Worm (Caenorhabditis elegans) whole organism, L1 larva: Measurements from ENCODE around the gene srh-73.

Source experiments
- C34B4.2 ChIP-seq: sonication (generic microtip); optimal IDR thresholded peaks from 2 replicates; lab custom pipeline; 2017; ENCODE audit warnings: mild to moderate bottlenecking, missing genetic modification characterization, missing compliant biosample characterization
- Y116A8C.19 ChIP-seq: sonication (generic microtip); optimal IDR thresholded peaks from 2 replicates; lab custom pipeline; 2016; ENCODE audit warnings: missing compliant biosample characterization, missing genetic modification characterization, borderline replicate concordance
- alr-1 ChIP-seq: fragments of 200-800 bp; sonication (Bioruptor generic); optimal IDR thresholded peaks from 2 replicates; lab custom pipeline; 2018; ENCODE audit warnings: borderline replicate concordance, mild to moderate bottlenecking, missing genetic modification characterization, missing compliant biosample characterization
- aly-2 ChIP-seq: fragments of 150-350 bp; optimal IDR thresholded peaks from 2 replicates; lab custom pipeline; 2014; ENCODE audit warnings: missing biosample characterization, missing genetic modification characterization
- ama-1 ChIP-seq: fragments of 150-350 bp; optimal IDR thresholded peaks from 2 replicates; lab custom pipeline; 2014
- blmp-1 ChIP-seq: fragments of 150-350 bp; optimal IDR thresholded peaks from 2 replicates; lab custom pipeline; 2014; ENCODE audit warnings: missing biosample characterization, missing genetic modification characterization
- ceh-90 ChIP-seq: sonication (generic microtip); optimal IDR thresholded peaks from 2 replicates; lab custom pipeline; 2016; ENCODE audit warnings: missing genetic modification characterization, missing compliant biosample characterization
- dsc-1 ChIP-seq: sonication (generic microtip); optimal IDR thresholded peaks from 2 replicates; lab custom pipeline; 2016; ENCODE audit warnings: mild to moderate bottlenecking, missing genetic modification characterization, missing compliant biosample characterization
- egl-13 ChIP-seq: sonication (generic microtip); optimal IDR thresholded peaks from 2 replicates; lab custom pipeline; 2016; ENCODE audit warnings: missing genotype, missing genetic modification reagents, missing genetic modification characterization, missing compliant biosample characterization
- egl-27 ChIP-seq, 2 experiments: fragments of 150-350 bp in 1 of 2; sonication (generic microtip); optimal IDR thresholded peaks; 3 replicates each; lab custom pipeline; 2017 to 2018; ENCODE audit warnings: missing biosample characterization in 2 of 2, missing genetic modification characterization in 2 of 2, missing genetic modification reagents in 2 of 2
- elt-2 ChIP-seq: sonication (generic microtip); optimal IDR thresholded peaks from 2 replicates; lab custom pipeline; 2016; ENCODE audit warnings: missing genetic modification characterization, mild to moderate bottlenecking, inconsistent platforms, missing compliant biosample characterization, missing genetic modification reagents
- ets-5 ChIP-seq: fragments of 200-800 bp; sonication (Bioruptor generic); IDR thresholded peaks from 2 replicates; pipeline ENCODE4 v1.3.6; 2022; ENCODE audit warnings: missing genetic modification characterization, missing compliant biosample characterization
- fkh-10 ChIP-seq: sonication (generic microtip); optimal IDR thresholded peaks from 2 replicates; lab custom pipeline; 2017; ENCODE audit warnings: missing biosample characterization, missing genetic modification reagents, missing genetic modification characterization
- fkh-4 ChIP-seq: sonication (generic microtip); optimal IDR thresholded peaks from 2 replicates; lab custom pipeline; 2016; ENCODE audit warnings: missing compliant biosample characterization, missing genetic modification characterization, borderline replicate concordance
- fkh-8 ChIP-seq: sonication (generic microtip); optimal IDR thresholded peaks from 2 replicates; lab custom pipeline; 2016; ENCODE audit warnings: mild to moderate bottlenecking, missing genetic modification characterization, missing compliant biosample characterization
- grh-1 ChIP-seq: fragments of 200-800 bp; sonication (Bioruptor generic); IDR thresholded peaks from 2 replicates; pipeline ENCODE4 v1.3.6; 2022; ENCODE audit warnings: missing genetic modification reagents, missing genetic modification characterization, missing compliant biosample characterization
- irx-1 ChIP-seq: sonication (generic microtip); optimal IDR thresholded peaks from 2 replicates; lab custom pipeline; 2016; ENCODE audit warnings: missing genetic modification characterization, missing compliant biosample characterization
- jun-1 ChIP-seq: fragments of 150-350 bp; optimal IDR thresholded peaks from 2 replicates; lab custom pipeline; 2014; ENCODE audit warnings: missing biosample characterization, missing genetic modification reagents, missing genetic modification characterization
- lin-13 ChIP-seq: fragments of 150-350 bp; optimal IDR thresholded peaks from 2 replicates; lab custom pipeline; 2014; ENCODE audit warnings: missing biosample characterization, missing genetic modification reagents, missing genetic modification characterization
- lir-3 ChIP-seq: sonication (generic microtip); optimal IDR thresholded peaks from 2 replicates; lab custom pipeline; 2016; ENCODE audit warnings: mild to moderate bottlenecking, missing genetic modification characterization, moderate library complexity, missing compliant biosample characterization; ENCODE audit not compliant: poor library complexity
- mep-1 ChIP-seq: fragments of 150-350 bp; optimal IDR thresholded peaks from 2 replicates; lab custom pipeline; 2014; ENCODE audit warnings: missing biosample characterization, missing genetic modification characterization
- nhr-12 ChIP-seq: sonication (generic microtip); optimal IDR thresholded peaks from 2 replicates; lab custom pipeline; 2017; ENCODE audit warnings: missing biosample characterization, missing genetic modification characterization
- nhr-20 ChIP-seq: sonication (generic microtip); optimal IDR thresholded peaks from 2 replicates; lab custom pipeline; 2016; ENCODE audit warnings: mild to moderate bottlenecking, missing genetic modification characterization, missing compliant biosample characterization
- nhr-28 ChIP-seq: fragments of 150-350 bp; optimal IDR thresholded peaks from 2 replicates; lab custom pipeline; 2014; ENCODE audit warnings: missing biosample characterization, missing genetic modification characterization
- nhr-47 ChIP-seq: sonication (generic microtip); optimal IDR thresholded peaks from 2 replicates; lab custom pipeline; 2016; ENCODE audit warnings: mild to moderate bottlenecking, missing genetic modification characterization, moderate library complexity, missing compliant biosample characterization
- nhr-71 ChIP-seq: sonication (generic microtip); optimal IDR thresholded peaks from 2 replicates; lab custom pipeline; 2016; ENCODE audit warnings: mild to moderate bottlenecking, missing genetic modification characterization, moderate library complexity, missing compliant biosample characterization
- nhr-85 ChIP-seq: sonication (generic microtip); peaks from one replicate; lab custom pipeline; 2016; ENCODE audit warnings: missing genetic modification characterization, inconsistent platforms, missing compliant biosample characterization
- pag-3 ChIP-seq: sonication (generic microtip); optimal IDR thresholded peaks from 2 replicates; lab custom pipeline; 2017; ENCODE audit warnings: missing genetic modification characterization, mild to moderate bottlenecking, missing compliant biosample characterization, antibody characterized with exemption, borderline replicate concordance; ENCODE audit not compliant: insufficient read depth
- pax-3 ChIP-seq: fragments of 200-800 bp; sonication (Bioruptor generic); optimal IDR thresholded peaks from 2 replicates; lab custom pipeline; 2018; ENCODE audit warnings: mild to moderate bottlenecking, missing genetic modification characterization, moderate library complexity, missing compliant biosample characterization
- sptf-1 ChIP-seq: fragments of 150-350 bp; optimal IDR thresholded peaks from 2 replicates; lab custom pipeline; 2014; ENCODE audit warnings: missing biosample characterization, missing genetic modification characterization
- swsn-7 ChIP-seq: sonication (generic microtip); optimal IDR thresholded peaks from 2 replicates; lab custom pipeline; 2016; ENCODE audit warnings: missing genetic modification characterization, missing compliant biosample characterization
- tbx-2 ChIP-seq: sonication (generic microtip); optimal IDR thresholded peaks from 2 replicates; lab custom pipeline; 2016; ENCODE audit warnings: missing genetic modification characterization, missing compliant biosample characterization
- unc-62 ChIP-seq: fragments of 150-350 bp; optimal IDR thresholded peaks from 2 replicates; lab custom pipeline; 2014; ENCODE audit warnings: missing biosample characterization, missing genetic modification reagents, missing genetic modification characterization
- unc-86 ChIP-seq: sonication (generic microtip); optimal IDR thresholded peaks from 2 replicates; lab custom pipeline; 2016; ENCODE audit warnings: missing genetic modification characterization, missing compliant biosample characterization
- vab-15 ChIP-seq: sonication (generic microtip); optimal IDR thresholded peaks from 2 replicates; lab custom pipeline; 2017; ENCODE audit warnings: missing genotype, mild to moderate bottlenecking, missing genetic modification characterization, missing compliant biosample characterization

Gene srh-73

ce11 chrII:12542594-12542997, 30.6 kb downstream of the srh-73 start:
- TF ChIP-seq fkh-4 (tag; lab: Kevin White, UChicago) (no peak), nhr-12 (no peak), Y116A8C.19 (no peak), jun-1 (tag; lab: Kevin White, UChicago) (no peak), grh-1 (GFP tag; lab: Robert Waterston, UW) (no peak), elt-2 (peak; percentile 56)

- no peak for TF ChIP-seq C34B4.2
- no peak for TF ChIP-seq ceh-90
- no peak for TF ChIP-seq lin-13 (GFP tag; lab: Kevin White, UChicago)
- TF ChIP-seq ets-5 (GFP tag; lab: Robert Waterston, UW): no peak
- TF ChIP-seq lir-3: no peak
- TF ChIP-seq pag-3 (tag; lab: Kevin White, UChicago): no peak
- TF ChIP-seq aly-2: no peak
- TF ChIP-seq nhr-20 (tag; lab: Kevin White, UChicago): no peak
- no peak for TF ChIP-seq mep-1 (tag; lab: Kevin White, UChicago)
- TF ChIP-seq fkh-4 (tag; lab: Kevin White, UChicago): no peak
Observed at ce11 chrII:12544533-12544932, 32.6 kb downstream of the srh-73 start, which contains the start of gene F49C5.9. TSS of gene F49C5.9 (minus strand) at chrII:12544633.

ce11 chrII:12546413-12546812, 34.4 kb downstream of the srh-73 start, which contains the start of the genes F49C5.5 and F49C5.10:
TSS of gene F49C5.5 (minus strand) at chrII:12546513.
TSS of gene F49C5.10 (plus strand) at chrII:12546756.
- no peak for TF ChIP-seq lin-13 (GFP tag; lab: Kevin White, UChicago)
- no peak for TF ChIP-seq pag-3 (tag; lab: Kevin White, UChicago)
- no peak for TF ChIP-seq dsc-1 (tag; lab: Kevin White, UChicago)

- TF ChIP-seq nhr-71: no peak
- no peak for TF ChIP-seq irx-1 (tag; lab: Kevin White, UChicago)
- TF ChIP-seq unc-62 (GFP tag; lab: Kevin White, UChicago): no peak
- no peak for TF ChIP-seq ama-1 (lab: Kevin White, UChicago)
- TF ChIP-seq nhr-28 (tag; lab: Kevin White, UChicago): no peak
- no peak for TF ChIP-seq fkh-8 (tag; lab: Kevin White, UChicago)
- no peak for TF ChIP-seq jun-1 (tag; lab: Kevin White, UChicago)
- no peak for TF ChIP-seq alr-1 (tag; lab: Kevin White, UChicago)
- TF ChIP-seq swsn-7 (tag; lab: Kevin White, UChicago): no peak
- no peak for TF ChIP-seq vab-15 (tag; lab: Kevin White, UChicago)
Observed at ce11 chrII:12547547-12547946, 35.6 kb downstream of the srh-73 start, which contains the start of gene F49C5.16. TSS of gene F49C5.16 (plus strand) at chrII:12547847.

ce11 chrII:12549613-12550012, 37.6 kb downstream of the srh-73 start:
- TF ChIP-seq unc-86 (tag; lab: Kevin White, UChicago): no peak
- TF ChIP-seq nhr-28 (tag; lab: Kevin White, UChicago): no peak
- no peak for TF ChIP-seq nhr-12
- TF ChIP-seq pag-3 (tag; lab: Kevin White, UChicago): no peak
- TF ChIP-seq nhr-85: peak; percentile 55
- TF ChIP-seq egl-13: no peak
- TF ChIP-seq fkh-10 (GFP tag; lab: Kevin White, UChicago): no peak
- TF ChIP-seq dsc-1 (tag; lab: Kevin White, UChicago): no peak
- no peak for TF ChIP-seq tbx-2 (tag; lab: Kevin White, UChicago)
- TF ChIP-seq blmp-1: peak; percentile 8
- TF ChIP-seq Y116A8C.19: no peak
- no peak for TF ChIP-seq jun-1 (tag; lab: Kevin White, UChicago)
- TF ChIP-seq nhr-47 (tag; lab: Kevin White, UChicago): no peak
- TF ChIP-seq pax-3 (tag; lab: Kevin White, UChicago): no peak
- TF ChIP-seq sptf-1 (tag; lab: Kevin White, UChicago): no peak
- TF ChIP-seq egl-27 (tag; optimal IDR thresholded peaks at IDR 0.05; lab: Kevin White, UChicago): no peak
